Worm (Caenorhabditis elegans) whole organism, early embryonic: ENCODE measurements around the gene decr-1.3.

Source experiments
- aly-1 ChIP-seq: sonication (generic microtip); optimal IDR thresholded peaks from 2 replicates; lab custom pipeline; 2016; ENCODE audit warnings: missing genetic modification characterization, missing compliant biosample characterization
- ama-1 ChIP-seq: fragments of 150-350 bp; optimal IDR thresholded peaks from 2 replicates; lab custom pipeline; 2014
- ceh-13 ChIP-seq: fragments of 200-800 bp; sonication (Bioruptor generic); optimal IDR thresholded peaks from 2 replicates; lab custom pipeline; 2018; ENCODE audit warnings: mild to moderate bottlenecking, missing genetic modification characterization, missing compliant biosample characterization
- ceh-36 ChIP-seq: sonication (generic microtip); optimal IDR thresholded peaks from 2 replicates; lab custom pipeline; 2016; ENCODE audit warnings: missing genetic modification characterization, inconsistent platforms, missing compliant biosample characterization
- ets-7 ChIP-seq: sonication (generic microtip); optimal IDR thresholded peaks from 2 replicates; lab custom pipeline; 2016; ENCODE audit warnings: missing genotype, missing genetic modification characterization, missing compliant biosample characterization
- hmg-4 ChIP-seq: fragments of 200-800 bp; sonication (Bioruptor generic); optimal IDR thresholded peaks from 2 replicates; lab custom pipeline; 2018; ENCODE audit warnings: mild to moderate bottlenecking, missing genetic modification characterization, missing compliant biosample characterization
- hnd-1 ChIP-seq: sonication (generic microtip); optimal IDR thresholded peaks from 2 replicates; lab custom pipeline; 2016; ENCODE audit warnings: missing genetic modification characterization, missing compliant biosample characterization
- pes-1 ChIP-seq: fragments of 200-800 bp; sonication (Bioruptor generic); IDR thresholded peaks from 2 replicates; pipeline ENCODE4 v1.3.6; 2022; ENCODE audit warnings: missing genetic modification reagents, missing genetic modification characterization, missing compliant biosample characterization
- scrt-1 ChIP-seq: fragments of 200-800 bp; sonication (Bioruptor generic); IDR thresholded peaks from 2 replicates; pipeline ENCODE4 v1.3.6; 2022; ENCODE audit warnings: missing genetic modification characterization, missing compliant biosample characterization
- sea-1 ChIP-seq: fragments of 200-800 bp; sonication (Bioruptor generic); conservative IDR thresholded peaks from 2 replicates; pipeline ENCODE4 v1.3.6; 2022; ENCODE audit warnings: missing genetic modification characterization, missing compliant biosample characterization
- tbx-37 ChIP-seq: fragments of 200-800 bp; sonication (Bioruptor generic); conservative IDR thresholded peaks from 2 replicates; pipeline ENCODE4 v1.3.6; 2022; ENCODE audit warnings: missing genetic modification reagents, missing genetic modification characterization, missing compliant biosample characterization

DNA sequence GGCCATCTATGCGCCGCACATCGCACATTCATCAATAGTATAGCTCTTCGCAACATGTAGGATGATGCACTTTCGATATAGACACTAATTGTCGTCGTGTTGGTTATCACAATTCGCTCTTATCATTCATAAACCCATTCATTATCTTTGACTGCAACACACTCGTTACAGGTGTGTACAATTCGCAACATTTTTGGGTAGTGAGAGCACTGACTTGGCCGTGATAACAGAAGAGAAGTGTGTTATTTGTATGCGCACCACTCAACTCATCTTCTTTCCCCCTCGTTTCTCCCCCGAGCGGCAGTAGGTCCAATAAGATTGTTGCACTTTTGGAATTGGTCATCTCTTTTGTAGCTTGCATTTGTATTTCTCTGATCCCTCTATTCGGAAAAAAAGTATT lies 46.1 kb downstream of the decr-1.3 start:
- TF ChIP-seq aly-1 (tag; lab: Kevin White, UChicago) (no peak), ets-7 (tag; lab: Kevin White, UChicago) (no peak), ceh-13 (no peak), hnd-1 (tag; lab: Kevin White, UChicago) (no peak), scrt-1 (GFP tag; lab: Robert Waterston, UW) (no peak), hmg-4 (no peak), ama-1 (no peak), pes-1 (GFP tag; lab: Robert Waterston, UW) (no peak), tbx-37 (GFP tag; lab: Robert Waterston, UW) (no peak), ceh-36 (no peak), sea-1 (GFP tag; lab: Robert Waterston, UW) (no peak)
